Worm (Caenorhabditis elegans) whole organism, late embryonic: ENCODE measurements around the gene ess-2.

ENCODE experiments used
- ceh-14 ChIP-seq: sonication (generic microtip); optimal IDR thresholded peaks from 2 replicates; lab custom pipeline; 2016; ENCODE audit warnings: missing genotype, missing genetic modification characterization, missing compliant biosample characterization
- ceh-19 ChIP-seq: fragments of 200-800 bp; sonication (Bioruptor generic); optimal IDR thresholded peaks from 2 replicates; lab custom pipeline; 2018; ENCODE audit warnings: mild to moderate bottlenecking, missing genetic modification characterization, missing compliant biosample characterization
- ceh-22 ChIP-seq: sonication (generic microtip); optimal IDR thresholded peaks from 2 replicates; lab custom pipeline; 2017; ENCODE audit warnings: missing biosample characterization, missing genetic modification characterization
- ceh-30 ChIP-seq: fragments of 150-350 bp; optimal IDR thresholded peaks from 2 replicates; lab custom pipeline; 2014; ENCODE audit warnings: missing biosample characterization, missing genetic modification characterization
- ceh-31 ChIP-seq: sonication (generic microtip); optimal IDR thresholded peaks from 2 replicates; lab custom pipeline; 2016; ENCODE audit warnings: missing genetic modification characterization, missing compliant biosample characterization
- ceh-48 ChIP-seq: sonication (generic microtip); optimal IDR thresholded peaks from 2 replicates; lab custom pipeline; 2016; ENCODE audit warnings: missing genetic modification characterization, inconsistent platforms, missing compliant biosample characterization
- ceh-6 ChIP-seq: fragments of 200-800 bp; sonication (Bioruptor generic); optimal IDR thresholded peaks from 2 replicates; lab custom pipeline; 2018; ENCODE audit warnings: mild to moderate bottlenecking, missing genetic modification characterization, missing compliant biosample characterization
- ceh-9 ChIP-seq: sonication (generic microtip); optimal IDR thresholded peaks from 2 replicates; lab custom pipeline; 2016; ENCODE audit warnings: mild to moderate bottlenecking, missing genetic modification characterization, inconsistent platforms, missing compliant biosample characterization
- dve-1 ChIP-seq: sonication (generic microtip); optimal IDR thresholded peaks from 2 replicates; lab custom pipeline; 2017; ENCODE audit warnings: antibody characterized with exemption, mild to moderate bottlenecking, missing genetic modification characterization, missing compliant biosample characterization
- elt-2 ChIP-seq: sonication (generic microtip); optimal IDR thresholded peaks from 2 replicates; lab custom pipeline; 2016; ENCODE audit warnings: missing genetic modification reagents, missing genetic modification characterization, missing compliant biosample characterization
- ets-4 ChIP-seq: sonication (generic microtip); optimal IDR thresholded peaks from 2 replicates; lab custom pipeline; 2016; ENCODE audit warnings: missing genetic modification characterization, missing compliant biosample characterization
- fax-1 ChIP-seq: sonication (generic microtip); optimal IDR thresholded peaks from 2 replicates; lab custom pipeline; 2016; ENCODE audit warnings: missing genotype, missing genetic modification characterization, missing compliant biosample characterization
- gmeb-2 ChIP-seq: sonication (generic microtip); optimal IDR thresholded peaks from 2 replicates; lab custom pipeline; 2016; ENCODE audit warnings: missing genetic modification characterization, inconsistent platforms, missing compliant biosample characterization
- hlh-30 ChIP-seq: sonication (generic microtip); optimal IDR thresholded peaks from 2 replicates; lab custom pipeline; 2017; ENCODE audit warnings: antibody characterized with exemption, missing genetic modification characterization, missing compliant biosample characterization; ENCODE audit not compliant: insufficient read depth
- hlh-8 ChIP-seq: sonication (generic microtip); optimal IDR thresholded peaks from 2 replicates; lab custom pipeline; 2016; ENCODE audit warnings: missing genotype, missing genetic modification characterization, missing compliant biosample characterization
- lin-11 ChIP-seq: fragments of 200-800 bp; sonication (Bioruptor generic); optimal IDR thresholded peaks from 2 replicates; lab custom pipeline; 2018; ENCODE audit warnings: mild to moderate bottlenecking, missing genetic modification characterization, missing compliant biosample characterization
- mec-3 ChIP-seq: sonication (generic microtip); optimal IDR thresholded peaks from 2 replicates; lab custom pipeline; 2016; ENCODE audit warnings: borderline replicate concordance, missing genetic modification characterization, missing compliant biosample characterization
- nfya-1 ChIP-seq: sonication (generic microtip); optimal IDR thresholded peaks from 2 replicates; lab custom pipeline; 2017; ENCODE audit warnings: missing genetic modification characterization, mild to moderate bottlenecking, missing compliant biosample characterization, antibody characterized with exemption, moderate library complexity
- npax-4 ChIP-seq: sonication (generic microtip); optimal IDR thresholded peaks from 2 replicates; lab custom pipeline; 2016; ENCODE audit warnings: missing genetic modification characterization, missing compliant biosample characterization
- odd-2 ChIP-seq: sonication (generic microtip); optimal IDR thresholded peaks from 2 replicates; lab custom pipeline; 2017; ENCODE audit warnings: antibody characterized with exemption, mild to moderate bottlenecking, missing genetic modification characterization, missing compliant biosample characterization
- pax-1 ChIP-seq: fragments of 150-350 bp; optimal IDR thresholded peaks from 2 replicates; lab custom pipeline; 2014; ENCODE audit warnings: missing biosample characterization, missing genetic modification characterization
- pha-4 ChIP-seq: fragments of 150-350 bp; optimal IDR thresholded peaks from 2 replicates; lab custom pipeline; 2018; ENCODE audit warnings: missing biosample characterization, missing genetic modification reagents, missing genetic modification characterization
- pqm-1 ChIP-seq: sonication (generic microtip); optimal IDR thresholded peaks from 2 replicates; lab custom pipeline; 2016; ENCODE audit warnings: missing genetic modification characterization, missing compliant biosample characterization
- pros-1 ChIP-seq: fragments of 150-350 bp; optimal IDR thresholded peaks from 2 replicates; lab custom pipeline; 2014; ENCODE audit warnings: missing biosample characterization, missing genetic modification reagents, missing genetic modification characterization
- rnt-1 ChIP-seq: sonication (generic microtip); optimal IDR thresholded peaks from 2 replicates; lab custom pipeline; 2016; ENCODE audit warnings: missing genetic modification characterization, missing compliant biosample characterization
- sox-2 ChIP-seq: fragments of 200-800 bp; sonication (Bioruptor generic); IDR thresholded peaks from 2 replicates; pipeline ENCODE4 v1.3.6; 2022; ENCODE audit warnings: missing genetic modification reagents, missing genetic modification characterization, missing compliant biosample characterization
- tbx-2 ChIP-seq: sonication (generic microtip); optimal IDR thresholded peaks from 2 replicates; lab custom pipeline; 2016; ENCODE audit warnings: missing genetic modification characterization, missing compliant biosample characterization
- tbx-7 ChIP-seq: sonication (generic microtip); optimal IDR thresholded peaks from 2 replicates; lab custom pipeline; 2016; ENCODE audit warnings: missing genotype, missing genetic modification characterization, missing compliant biosample characterization
- unc-86 ChIP-seq: sonication (generic microtip); optimal IDR thresholded peaks from 2 replicates; lab custom pipeline; 2016; ENCODE audit warnings: missing genetic modification characterization, missing compliant biosample characterization
- ztf-16 ChIP-seq: sonication (generic microtip); optimal IDR thresholded peaks from 2 replicates; lab custom pipeline; 2017; ENCODE audit warnings: missing genetic modification characterization, missing compliant biosample characterization

The ess-2 gene

DNA sequence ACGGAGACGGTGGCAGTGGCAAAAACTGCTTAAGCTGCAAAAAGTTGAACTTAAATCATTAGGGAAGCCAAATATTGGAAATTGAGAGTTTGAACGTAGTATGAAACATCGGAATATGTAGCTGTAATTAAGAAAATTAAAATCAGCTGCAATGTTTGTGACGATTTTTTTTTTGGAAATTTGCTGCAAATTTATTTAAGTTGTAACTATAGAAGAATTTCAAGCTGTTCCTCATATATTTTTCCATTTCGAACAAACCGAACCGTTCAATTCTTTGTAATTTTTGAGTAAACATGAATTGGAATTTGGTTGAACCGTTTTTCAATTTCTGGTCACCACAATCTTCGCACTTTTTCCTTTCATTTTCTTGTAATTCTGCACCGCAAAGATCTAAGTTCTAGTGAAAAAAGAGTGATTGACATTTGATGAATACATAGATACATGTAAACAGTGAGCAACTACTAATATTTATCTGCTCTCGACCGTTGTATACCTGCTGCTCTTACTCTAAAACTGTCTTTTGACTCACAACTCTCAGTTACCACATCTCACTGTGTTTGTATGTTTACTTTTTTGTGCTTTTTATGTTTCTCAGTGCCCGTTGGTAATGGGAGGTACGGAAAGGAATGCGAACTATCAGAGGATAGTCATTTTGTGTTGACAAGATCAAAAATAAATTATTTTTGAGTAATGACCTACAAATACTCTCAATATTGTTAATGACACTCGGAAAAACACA lies 31.7 kb upstream of the ess-2 start:
- TF ChIP-seq ceh-19 (no peak), unc-86 (tag; lab: Kevin White, UChicago) (no peak), pax-1 (tag; lab: Kevin White, UChicago) (no peak)

DNA sequence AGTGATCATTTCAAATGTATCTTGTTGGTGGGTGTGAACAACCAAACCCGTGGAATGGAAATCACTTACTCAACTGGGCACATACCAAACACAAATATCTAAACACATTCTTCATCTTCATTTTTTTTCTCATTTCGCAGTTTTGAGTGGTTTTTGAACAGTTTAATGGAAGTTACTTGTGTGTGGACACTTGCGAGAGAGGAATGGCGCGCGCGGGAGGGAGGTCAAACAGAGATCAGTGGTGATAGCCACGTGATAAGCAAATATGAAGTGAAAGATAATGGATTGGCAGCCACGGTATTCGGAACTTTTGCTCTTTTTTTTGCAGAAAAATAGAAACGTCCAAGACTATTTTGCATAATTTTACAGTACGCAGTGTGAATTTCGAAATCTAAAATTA lies 30.4 kb upstream of the ess-2 start:
- TF ChIP-seq pha-4 (tag; lab: Kevin White, UChicago) = no peak
- no peak for TF ChIP-seq pax-1 (tag; lab: Kevin White, UChicago)
- no peak for TF ChIP-seq npax-4
- TF ChIP-seq fax-1 (tag; lab: Kevin White, UChicago) = no peak
- no peak for TF ChIP-seq elt-2
- no peak for TF ChIP-seq pqm-1 (tag; lab: Kevin White, UChicago)
- TF ChIP-seq hlh-30 (tag; lab: Kevin White, UChicago) = no peak
- TF ChIP-seq ceh-30 (tag; lab: Kevin White, UChicago) = no peak
- no peak for TF ChIP-seq ceh-19
- TF ChIP-seq nfya-1 (tag; lab: Kevin White, UChicago) = no peak
- TF ChIP-seq tbx-2 (tag; lab: Kevin White, UChicago) = no peak
- TF ChIP-seq ztf-16 (tag; lab: Kevin White, UChicago) = no peak
- TF ChIP-seq gmeb-2 (tag; lab: Kevin White, UChicago) = no peak

DNA sequence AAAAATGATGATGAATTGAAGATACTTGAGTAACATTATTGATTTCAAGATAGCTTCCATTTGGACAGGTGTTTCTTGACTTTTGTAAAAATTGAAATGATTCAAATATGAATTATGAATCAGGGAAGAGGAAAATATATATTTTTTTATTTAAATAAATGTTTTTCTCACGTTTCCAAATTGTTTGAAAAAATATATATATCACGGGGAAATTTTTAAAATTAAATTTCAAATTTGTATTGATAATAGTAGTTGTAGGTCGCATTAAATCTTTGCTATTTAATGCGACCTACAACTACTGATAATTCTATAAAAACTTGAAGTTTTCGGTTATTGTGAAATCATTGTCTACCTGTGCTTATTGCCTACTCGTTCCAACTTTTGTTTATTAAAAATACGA lies 29.7 kb upstream of the ess-2 start, which contains the start of gene ZC21.8:
TSS of gene ZC21.8 (minus strand) at position 101 of the 400 bp plus-strand sequence.
- TF ChIP-seq dve-1 (tag; lab: Kevin White, UChicago) = no peak
- TF ChIP-seq pha-4 (tag; lab: Kevin White, UChicago) = no peak
- no peak for TF ChIP-seq sox-2 (GFP tag; lab: Robert Waterston, UW)
- no peak for TF ChIP-seq mec-3
- TF ChIP-seq fax-1 (tag; lab: Kevin White, UChicago) = no peak
- no peak for TF ChIP-seq ceh-6 (GFP tag; lab: Kevin White, UChicago)
- TF ChIP-seq ceh-31 (tag; lab: Kevin White, UChicago) = no peak
- TF ChIP-seq ceh-19 = no peak
- TF ChIP-seq tbx-7 (tag; lab: Kevin White, UChicago) = no peak
- no peak for TF ChIP-seq ceh-14 (tag; lab: Kevin White, UChicago)

DNA sequence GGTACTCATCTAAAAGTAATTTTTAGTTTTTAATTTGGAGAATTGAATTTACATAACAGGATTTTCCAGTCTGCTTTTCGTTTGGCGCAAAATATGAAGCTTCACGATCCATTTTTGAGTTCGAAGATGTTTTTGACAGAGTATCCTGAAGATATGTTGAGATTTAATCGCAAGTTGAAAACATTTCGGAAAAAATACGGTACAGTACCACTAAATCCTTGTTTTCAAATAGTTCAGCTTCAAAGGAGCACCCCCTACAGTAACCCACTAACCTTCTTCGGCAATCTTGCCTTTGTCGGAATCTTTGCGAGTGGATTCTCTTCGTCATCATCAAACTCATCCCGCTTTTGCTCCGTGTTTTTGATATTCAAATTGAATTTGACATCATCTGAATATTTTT lies 28.8 kb upstream of the ess-2 start:
- no peak for TF ChIP-seq ceh-31 (tag; lab: Kevin White, UChicago)
- TF ChIP-seq hlh-8 = no peak
- no peak for TF ChIP-seq fax-1 (tag; lab: Kevin White, UChicago)
- no peak for TF ChIP-seq ceh-22 (tag; lab: Kevin White, UChicago)
- TF ChIP-seq gmeb-2 (tag; lab: Kevin White, UChicago) = no peak
- no peak for TF ChIP-seq dve-1 (tag; lab: Kevin White, UChicago)
- no peak for TF ChIP-seq pqm-1 (tag; lab: Kevin White, UChicago)
- TF ChIP-seq tbx-2 (tag; lab: Kevin White, UChicago) = no peak
- no peak for TF ChIP-seq tbx-7 (tag; lab: Kevin White, UChicago)
- no peak for TF ChIP-seq ceh-9 (tag; lab: Kevin White, UChicago)
- no peak for TF ChIP-seq hlh-30 (tag; lab: Kevin White, UChicago)
- no peak for TF ChIP-seq elt-2
- TF ChIP-seq rnt-1 = no peak
- no peak for TF ChIP-seq ets-4 (tag; lab: Kevin White, UChicago)

DNA sequence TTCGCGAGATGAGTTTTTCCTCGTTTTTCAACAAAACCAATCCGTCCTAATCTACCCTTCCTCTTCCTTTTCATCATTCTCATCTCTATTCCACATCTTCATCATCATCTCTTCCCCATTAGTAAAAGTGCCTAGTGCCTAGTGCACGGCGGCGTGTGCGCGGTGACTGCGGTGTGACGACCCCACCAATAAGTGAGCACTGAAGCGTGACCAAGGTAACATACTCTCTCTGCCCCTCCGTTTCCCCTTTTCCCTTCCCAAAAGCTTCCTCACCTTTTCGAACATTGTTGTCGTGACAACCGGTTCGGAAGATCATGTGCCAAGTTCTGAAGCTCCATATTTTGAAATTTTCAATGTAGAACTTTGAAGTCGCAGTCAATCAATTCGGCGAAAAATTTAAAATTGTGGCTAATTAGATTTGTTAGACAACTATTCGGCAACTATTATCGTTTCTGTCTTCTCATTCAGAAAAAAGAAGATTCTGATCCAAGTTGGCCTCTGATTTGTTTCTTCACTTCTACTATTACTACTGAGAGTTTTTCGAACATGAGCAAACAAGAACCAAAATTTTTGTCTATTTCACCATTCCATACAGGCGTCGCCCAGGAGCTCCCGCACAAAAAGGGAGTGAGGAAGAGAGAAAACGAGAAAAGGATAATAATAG lies 22.3 kb upstream of the ess-2 start:
- TF ChIP-seq sox-2 (GFP tag; lab: Robert Waterston, UW) = no peak
- TF ChIP-seq lin-11 (tag; lab: Kevin White, UChicago) = no peak
- peak; percentile 32 for TF ChIP-seq pros-1
- peak; percentile 72 for TF ChIP-seq pax-1 (tag; lab: Kevin White, UChicago)
- TF ChIP-seq ztf-16 (tag; lab: Kevin White, UChicago) = no peak
- TF ChIP-seq ceh-31 (tag; lab: Kevin White, UChicago) = peak; percentile 53
- TF ChIP-seq ceh-48 (tag; lab: Kevin White, UChicago) = no peak
- TF ChIP-seq odd-2 = no peak
- no peak for TF ChIP-seq ets-4 (tag; lab: Kevin White, UChicago)
